Worm (Caenorhabditis elegans) whole organism, early embryonic: ENCODE data around the gene srab-14.

ENCODE experiments used
- B0310.2 ChIP-seq: sonication (generic microtip); optimal IDR thresholded peaks from 2 replicates; lab custom pipeline; 2016; ENCODE audit warnings: mild to moderate bottlenecking, missing genetic modification characterization, missing compliant biosample characterization
- F13C5.2 ChIP-seq: sonication (generic microtip); optimal IDR thresholded peaks from 2 replicates; lab custom pipeline; 2017; ENCODE audit warnings: mild to moderate bottlenecking, missing genetic modification characterization, inconsistent platforms, missing compliant biosample characterization
- aly-1 ChIP-seq: sonication (generic microtip); optimal IDR thresholded peaks from 2 replicates; lab custom pipeline; 2016; ENCODE audit warnings: missing genetic modification characterization, missing compliant biosample characterization
- ama-1 ChIP-seq: fragments of 150-350 bp; optimal IDR thresholded peaks from 2 replicates; lab custom pipeline; 2014
- ceh-13 ChIP-seq: fragments of 200-800 bp; sonication (Bioruptor generic); optimal IDR thresholded peaks from 2 replicates; lab custom pipeline; 2018; ENCODE audit warnings: mild to moderate bottlenecking, missing genetic modification characterization, missing compliant biosample characterization
- ceh-36 ChIP-seq: sonication (generic microtip); optimal IDR thresholded peaks from 2 replicates; lab custom pipeline; 2016; ENCODE audit warnings: missing genetic modification characterization, inconsistent platforms, missing compliant biosample characterization
- ets-7 ChIP-seq: sonication (generic microtip); optimal IDR thresholded peaks from 2 replicates; lab custom pipeline; 2016; ENCODE audit warnings: missing genotype, missing genetic modification characterization, missing compliant biosample characterization
- flt-1 ChIP-seq: fragments of 200-800 bp; sonication (Bioruptor generic); IDR thresholded peaks from 2 replicates; pipeline ENCODE4 v1.3.6; 2022; ENCODE audit warnings: missing genetic modification characterization, missing compliant biosample characterization
- hmbx-1 ChIP-seq: sonication (generic microtip); optimal IDR thresholded peaks from 2 replicates; lab custom pipeline; 2016; ENCODE audit warnings: mild to moderate bottlenecking, missing genetic modification characterization, missing compliant biosample characterization
- hmg-4 ChIP-seq: fragments of 200-800 bp; sonication (Bioruptor generic); optimal IDR thresholded peaks from 2 replicates; lab custom pipeline; 2018; ENCODE audit warnings: mild to moderate bottlenecking, missing genetic modification characterization, missing compliant biosample characterization
- hnd-1 ChIP-seq: sonication (generic microtip); optimal IDR thresholded peaks from 2 replicates; lab custom pipeline; 2016; ENCODE audit warnings: missing genetic modification characterization, missing compliant biosample characterization
- pes-1 ChIP-seq: fragments of 200-800 bp; sonication (Bioruptor generic); IDR thresholded peaks from 2 replicates; pipeline ENCODE4 v1.3.6; 2022; ENCODE audit warnings: missing genetic modification reagents, missing genetic modification characterization, missing compliant biosample characterization
- scrt-1 ChIP-seq: fragments of 200-800 bp; sonication (Bioruptor generic); IDR thresholded peaks from 2 replicates; pipeline ENCODE4 v1.3.6; 2022; ENCODE audit warnings: missing genetic modification characterization, missing compliant biosample characterization
- sea-1 ChIP-seq: fragments of 200-800 bp; sonication (Bioruptor generic); conservative IDR thresholded peaks from 2 replicates; pipeline ENCODE4 v1.3.6; 2022; ENCODE audit warnings: missing genetic modification characterization, missing compliant biosample characterization
- tbx-11 ChIP-seq: fragments of 200-800 bp; sonication (Bioruptor generic); IDR thresholded peaks from 2 replicates; pipeline ENCODE4 v1.3.6; 2022; ENCODE audit warnings: missing genetic modification characterization, missing compliant biosample characterization
- tbx-37 ChIP-seq: fragments of 200-800 bp; sonication (Bioruptor generic); conservative IDR thresholded peaks from 2 replicates; pipeline ENCODE4 v1.3.6; 2022; ENCODE audit warnings: missing genetic modification reagents, missing genetic modification characterization, missing compliant biosample characterization
- tra-4 ChIP-seq: sonication (generic microtip); optimal IDR thresholded peaks from 2 replicates; lab custom pipeline; 2017; ENCODE audit warnings: missing genetic modification characterization, missing compliant biosample characterization

srab-14 gene

DNA sequence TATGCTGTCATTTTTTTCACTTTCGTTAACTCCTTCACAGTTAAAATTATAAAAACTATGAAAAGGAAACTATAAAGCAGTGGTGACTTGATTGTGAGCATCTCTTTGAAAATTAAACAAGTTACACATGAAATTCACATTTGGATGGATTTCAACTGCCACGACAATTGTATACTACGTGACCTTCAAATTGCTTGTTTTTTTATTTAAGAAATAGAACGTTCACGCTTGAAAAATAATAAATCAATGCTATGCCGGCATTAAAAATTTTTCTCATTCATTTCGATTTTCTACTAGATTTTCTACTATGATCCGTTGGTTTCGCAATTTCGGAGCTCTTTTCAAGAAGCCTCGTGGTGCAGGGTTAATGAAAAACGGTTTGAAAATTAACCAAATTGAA is 26.2 kb upstream of the srab-14 start, which contains the start of the genes ZK1290.7 and rnh-1.1:
ZK1290.7 (minus strand) TSS at position 101 of the 400 bp plus-strand sequence.
rnh-1.1 (plus strand) TSS at position 281 of the 400 bp plus-strand sequence.
- no peak for TF ChIP-seq B0310.2 (tag; lab: Kevin White, UChicago)
- no peak for TF ChIP-seq ama-1
- no peak for TF ChIP-seq hmg-4 (GFP tag; lab: Kevin White, UChicago)
- no peak for TF ChIP-seq tra-4 (tag; lab: Kevin White, UChicago)
- TF ChIP-seq tbx-11 (GFP tag; lab: Robert Waterston, UW) = no peak
- TF ChIP-seq F13C5.2 (tag; lab: Kevin White, UChicago) = no peak
- no peak for TF ChIP-seq sea-1
- no peak for TF ChIP-seq ets-7
- no peak for TF ChIP-seq ceh-13 (GFP tag; lab: Kevin White, UChicago)
- no peak for TF ChIP-seq ceh-36 (tag; lab: Kevin White, UChicago)
- no peak for TF ChIP-seq aly-1 (tag; lab: Kevin White, UChicago)
- no peak for TF ChIP-seq hmbx-1 (tag; lab: Kevin White, UChicago)
- TF ChIP-seq flt-1 = no peak
- no peak for TF ChIP-seq scrt-1 (GFP tag; lab: Robert Waterston, UW)
- TF ChIP-seq hnd-1 (tag; lab: Kevin White, UChicago) = no peak

DNA sequence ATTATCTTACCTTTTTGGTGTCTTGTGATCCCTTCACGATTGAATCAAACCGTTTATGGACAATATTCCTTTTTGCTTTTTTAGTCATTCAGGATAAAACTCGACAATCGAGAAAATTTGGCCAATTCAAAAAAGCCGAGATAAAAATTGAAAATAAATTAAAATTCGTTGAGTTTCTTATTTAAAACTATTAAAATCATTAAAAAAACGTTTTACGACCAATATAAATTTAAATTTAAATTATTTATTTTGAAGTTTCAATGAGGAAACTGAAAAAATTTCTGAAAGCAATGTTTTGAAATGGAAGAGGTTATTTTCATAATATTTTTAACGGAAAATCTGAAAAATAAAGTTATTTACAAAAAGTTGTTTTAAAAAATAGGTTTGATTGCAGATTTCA is 24.0 kb upstream of the srab-14 start, which contains the start of gene ZK1290.15:
ZK1290.15 (plus strand) TSS at position 301 of the 400 bp plus-strand sequence.
- TF ChIP-seq ceh-36 (tag; lab: Kevin White, UChicago) (no peak), scrt-1 (GFP tag; lab: Robert Waterston, UW) (no peak), ets-7 (no peak), sea-1 (no peak), hnd-1 (tag; lab: Kevin White, UChicago) (no peak), aly-1 (tag; lab: Kevin White, UChicago) (no peak), ceh-13 (GFP tag; lab: Kevin White, UChicago) (no peak), ama-1 (no peak)

DNA sequence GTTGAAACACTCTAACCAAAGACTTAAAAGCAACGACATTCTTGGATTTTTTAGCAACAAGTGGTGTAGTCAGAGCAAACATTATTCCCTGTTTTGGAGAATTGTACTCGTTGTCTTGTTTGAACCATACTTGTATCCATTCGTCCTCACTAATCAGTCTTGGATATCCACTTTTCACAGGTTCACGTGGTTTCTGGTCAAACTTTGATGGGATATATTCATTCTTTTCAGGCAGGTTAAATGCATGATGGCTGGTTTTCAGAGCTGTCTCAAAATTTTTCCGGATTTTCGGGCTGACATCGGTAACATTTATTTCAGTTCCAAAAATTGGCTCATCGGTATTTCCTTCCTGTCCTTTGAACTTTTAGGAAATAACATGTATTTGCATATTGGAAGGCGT is 22.1 kb upstream of the srab-14 start:
- TF ChIP-seq ceh-36 (tag; lab: Kevin White, UChicago) (no peak), ets-7 (no peak), sea-1 (no peak), pes-1 (no peak), tbx-37 (GFP tag; lab: Robert Waterston, UW) (no peak), B0310.2 (tag; lab: Kevin White, UChicago) (no peak), hmg-4 (GFP tag; lab: Kevin White, UChicago) (no peak), ama-1 (no peak), F13C5.2 (tag; lab: Kevin White, UChicago) (no peak), ceh-13 (GFP tag; lab: Kevin White, UChicago) (no peak), scrt-1 (GFP tag; lab: Robert Waterston, UW) (no peak), flt-1 (no peak), hmbx-1 (tag; lab: Kevin White, UChicago) (no peak), aly-1 (tag; lab: Kevin White, UChicago) (no peak), tbx-11 (GFP tag; lab: Robert Waterston, UW) (no peak)

DNA sequence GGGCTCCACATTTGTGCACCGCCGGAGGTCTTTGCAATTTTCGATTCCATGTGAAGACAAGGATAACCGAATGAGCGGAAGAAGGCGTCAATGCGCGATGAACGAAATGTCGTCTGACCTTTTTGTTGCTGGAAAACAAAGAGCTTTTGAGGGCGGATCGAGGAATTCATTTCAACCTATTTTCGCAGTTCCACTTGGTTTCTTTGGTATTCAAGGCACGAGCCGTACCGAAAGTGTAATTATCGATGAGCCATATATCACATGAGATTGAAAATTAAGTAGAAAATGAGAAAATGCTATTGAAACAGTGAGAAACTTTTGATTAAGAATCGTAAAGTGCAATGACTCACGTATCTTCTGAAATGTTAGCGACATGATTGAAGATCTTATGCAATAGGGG is 19.9 kb upstream of the srab-14 start, which contains the start of gene glb-9:
glb-9 (minus strand) TSS at position 101 of the 400 bp plus-strand sequence.
- TF ChIP-seq ets-7 = no peak
- TF ChIP-seq pes-1 = no peak
- TF ChIP-seq tra-4 (tag; lab: Kevin White, UChicago) = no peak
- no peak for TF ChIP-seq tbx-11 (GFP tag; lab: Robert Waterston, UW)

DNA sequence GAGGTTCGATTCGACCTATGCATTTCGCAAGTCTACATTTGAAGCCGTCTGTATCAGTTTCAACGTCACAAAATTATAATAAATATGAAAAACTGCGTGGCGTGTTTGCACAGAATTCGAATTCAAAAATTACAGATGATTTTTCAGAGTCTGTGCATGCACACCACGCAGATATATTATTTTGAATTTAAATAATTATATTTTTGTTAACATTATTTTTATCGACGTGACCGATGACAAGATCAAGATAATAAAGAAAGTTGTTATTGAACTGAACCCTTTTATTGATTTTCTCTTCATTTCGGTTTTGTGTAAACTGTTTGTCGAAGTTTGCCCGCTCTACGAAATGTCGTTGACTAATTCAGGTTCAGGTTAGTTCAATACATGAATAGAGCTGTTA is 5.7 kb upstream of the srab-14 start, which contains the start of gene C28F5.1:
C28F5.1 (plus strand) TSS at position 301 of the 400 bp plus-strand sequence.
- TF ChIP-seq ceh-13 (GFP tag; lab: Kevin White, UChicago) (no peak), hmg-4 (GFP tag; lab: Kevin White, UChicago) (no peak), pes-1 (no peak), F13C5.2 (tag; lab: Kevin White, UChicago) (no peak)

DNA sequence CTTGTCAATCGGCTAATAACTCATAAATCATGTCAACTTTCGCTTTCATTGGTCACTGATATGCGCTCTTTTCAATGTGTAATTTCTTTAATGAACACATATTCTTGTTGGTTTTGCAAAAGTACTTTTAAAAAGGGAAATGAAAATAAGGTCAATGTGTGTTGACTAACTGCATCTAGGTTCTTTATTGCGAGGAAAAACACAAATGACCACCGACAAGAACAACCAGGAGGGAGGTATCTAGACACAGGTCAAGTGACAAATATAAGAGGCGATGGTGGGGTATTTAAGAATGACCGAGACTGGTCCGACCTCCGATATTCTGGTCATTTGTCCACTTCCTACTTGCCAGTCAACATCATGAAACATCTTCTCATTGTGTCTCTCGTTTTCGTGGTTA is 3.2 kb downstream of the srab-14 start, which contains the start of gene spi-1:
spi-1 (plus strand) TSS at position 178 of the 400 bp plus-strand sequence.
- TF ChIP-seq tbx-37 (GFP tag; lab: Robert Waterston, UW) (no peak), aly-1 (tag; lab: Kevin White, UChicago) (no peak), pes-1 (no peak), tbx-11 (GFP tag; lab: Robert Waterston, UW) (no peak), hmbx-1 (tag; lab: Kevin White, UChicago) (no peak), flt-1 (no peak), ceh-13 (GFP tag; lab: Kevin White, UChicago) (no peak), F13C5.2 (tag; lab: Kevin White, UChicago) (no peak), B0310.2 (tag; lab: Kevin White, UChicago) (no peak), sea-1 (no peak), hmg-4 (GFP tag; lab: Kevin White, UChicago) (no peak), ama-1 (no peak), ceh-36 (tag; lab: Kevin White, UChicago) (no peak), ets-7 (no peak)

DNA sequence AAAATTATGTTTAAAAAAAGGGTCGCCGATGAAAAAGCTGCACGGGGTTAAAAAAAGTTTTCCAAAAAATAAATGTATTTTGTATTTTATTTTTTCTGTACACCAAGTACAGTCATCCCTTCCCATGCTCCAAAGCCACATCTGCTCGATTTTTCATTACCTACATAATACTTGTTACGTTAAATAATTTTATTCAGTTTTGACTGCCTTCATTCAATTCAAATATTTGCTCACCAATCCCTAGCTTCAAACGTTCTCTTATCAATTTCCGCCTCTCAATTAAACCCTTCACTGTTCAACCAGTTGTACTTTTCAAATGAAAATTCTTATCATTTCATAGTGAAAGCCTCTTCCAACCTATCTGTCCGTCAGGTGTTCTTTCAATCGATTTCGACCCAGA is 5.1 kb downstream of the srab-14 start, which contains the start of gene R10H1.1:
R10H1.1 (plus strand) TSS at position 301 of the 400 bp plus-strand sequence.
- no peak for TF ChIP-seq aly-1 (tag; lab: Kevin White, UChicago)
- no peak for TF ChIP-seq sea-1
- no peak for TF ChIP-seq tra-4 (tag; lab: Kevin White, UChicago)
- no peak for TF ChIP-seq B0310.2 (tag; lab: Kevin White, UChicago)
- TF ChIP-seq hmbx-1 (tag; lab: Kevin White, UChicago) = no peak

DNA sequence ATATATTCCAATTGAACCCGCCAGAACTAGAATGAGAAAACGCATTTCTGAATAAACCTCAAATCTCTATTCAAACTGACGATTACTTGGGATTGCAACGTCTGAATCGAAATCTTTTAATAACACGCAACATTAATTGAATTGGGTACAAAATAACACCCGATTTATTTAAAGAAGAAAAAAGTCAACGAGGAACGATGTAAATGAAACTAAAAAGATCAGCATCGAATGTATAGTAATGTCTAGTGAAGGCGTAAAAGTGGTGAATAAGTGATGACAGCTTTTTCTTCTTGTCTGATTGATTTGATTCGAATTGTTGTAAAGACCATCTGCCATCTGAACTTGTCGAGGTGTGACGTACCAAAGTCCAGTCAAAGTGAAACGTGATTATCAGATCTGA is 5.7 kb downstream of the srab-14 start, which contains the start of gene nas-23:
nas-23 (minus strand) TSS at position 101 of the 400 bp plus-strand sequence.
- TF ChIP-seq tbx-37 (GFP tag; lab: Robert Waterston, UW) (no peak), B0310.2 (tag; lab: Kevin White, UChicago) (no peak), pes-1 (no peak), flt-1 (no peak), aly-1 (tag; lab: Kevin White, UChicago) (no peak), hmg-4 (GFP tag; lab: Kevin White, UChicago) (no peak), ceh-13 (GFP tag; lab: Kevin White, UChicago) (no peak), hnd-1 (tag; lab: Kevin White, UChicago) (no peak), ceh-36 (tag; lab: Kevin White, UChicago) (no peak), F13C5.2 (tag; lab: Kevin White, UChicago) (no peak), hmbx-1 (tag; lab: Kevin White, UChicago) (no peak), tbx-11 (GFP tag; lab: Robert Waterston, UW) (no peak), ets-7 (no peak), scrt-1 (GFP tag; lab: Robert Waterston, UW) (no peak)
